Worm (Caenorhabditis elegans) whole organism, late embryonic: ENCODE data around the gene ZK930.7.

ENCODE experiments used
- C38D4.7 ChIP-seq: fragments of 200-800 bp; sonication (Bioruptor generic); optimal IDR thresholded peaks from 2 replicates; lab custom pipeline; 2018; ENCODE audit warnings: mild to moderate bottlenecking, missing genetic modification characterization, moderate library complexity, missing compliant biosample characterization
- ceh-9 ChIP-seq: sonication (generic microtip); optimal IDR thresholded peaks from 2 replicates; lab custom pipeline; 2016; ENCODE audit warnings: mild to moderate bottlenecking, missing genetic modification characterization, inconsistent platforms, missing compliant biosample characterization
- fkh-10 ChIP-seq: fragments of 150-350 bp; optimal IDR thresholded peaks from 2 replicates; lab custom pipeline; 2014; ENCODE audit warnings: missing biosample characterization, missing genetic modification reagents, missing genetic modification characterization
- nhr-11 ChIP-seq: fragments of 150-350 bp; optimal IDR thresholded peaks from 2 replicates; lab custom pipeline; 2014; ENCODE audit warnings: missing biosample characterization, missing genetic modification characterization
- pax-1 ChIP-seq: fragments of 150-350 bp; optimal IDR thresholded peaks from 2 replicates; lab custom pipeline; 2014; ENCODE audit warnings: missing biosample characterization, missing genetic modification characterization
- rnt-1 ChIP-seq: sonication (generic microtip); optimal IDR thresholded peaks from 2 replicates; lab custom pipeline; 2016; ENCODE audit warnings: missing genetic modification characterization, missing compliant biosample characterization

DNA sequence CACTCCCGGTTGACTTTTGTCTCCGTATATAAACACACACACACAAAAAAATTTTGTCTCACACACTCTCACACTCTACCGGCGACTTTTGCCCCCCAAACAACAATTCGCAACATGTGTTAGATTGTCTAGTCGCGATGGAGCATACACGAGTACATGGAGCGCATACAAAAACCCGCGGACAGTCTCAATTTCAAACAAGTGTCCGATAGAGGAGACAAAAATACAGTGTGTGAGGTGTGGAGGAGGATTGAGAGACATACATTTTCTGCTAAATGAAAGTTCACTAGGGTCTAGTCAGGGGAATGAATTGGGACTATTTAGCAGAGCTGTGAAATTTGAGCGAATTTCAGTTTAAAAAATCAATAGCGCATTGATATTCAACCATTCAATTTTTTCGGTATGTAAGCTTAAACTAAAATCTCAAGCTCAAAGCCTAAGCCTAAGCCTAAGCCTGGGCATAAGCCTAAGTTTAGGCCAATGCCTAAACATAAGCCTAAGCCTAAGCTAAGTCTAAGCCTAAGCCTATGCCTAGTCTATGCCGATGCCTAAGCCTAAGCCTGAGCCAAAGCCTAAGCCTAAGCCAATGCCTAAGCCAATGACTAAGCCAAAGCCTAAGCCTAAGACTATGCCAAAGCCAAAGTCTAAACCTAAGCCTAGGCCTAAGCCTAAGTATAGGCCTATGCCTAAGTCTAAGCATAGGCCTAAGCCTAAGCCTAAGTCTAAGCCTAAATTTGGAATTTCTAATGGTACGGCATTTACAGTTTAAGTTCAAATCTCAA, 8.5 kb downstream of the ZK930.7 start:
- no peak for TF ChIP-seq pax-1 (tag; lab: Kevin White, UChicago)
- TF ChIP-seq fkh-10 (GFP tag; lab: Kevin White, UChicago), result no peak
- no peak for TF ChIP-seq rnt-1
- no peak for TF ChIP-seq nhr-11
- TF ChIP-seq ceh-9, result no peak
- no peak for TF ChIP-seq C38D4.7 (GFP tag; lab: Kevin White, UChicago)
